Worm (Caenorhabditis elegans) whole organism, L4 larva: ENCODE measurements around the gene Y38H6C.16.

Experiments used
- aly-2 ChIP-seq: sonication (generic microtip); optimal IDR thresholded peaks from 2 replicates; lab custom pipeline; 2018; ENCODE audit warnings: missing biosample characterization, missing genetic modification characterization
- dpl-1 ChIP-seq: fragments of 150-350 bp; optimal IDR thresholded peaks from 2 replicates; lab custom pipeline; 2014; ENCODE audit warnings: missing biosample characterization, missing genetic modification reagents, missing genetic modification characterization

ce11 chrV:20579534-20579933, 40.4 kb upstream of the Y38H6C.16 start, which contains the start of gene F26F2.8:
- no peak for TF ChIP-seq aly-2 (tag; lab: Kevin White, UChicago)
- TF ChIP-seq dpl-1 (GFP tag; lab: Kevin White, UChicago), result no peak
